Worm (Caenorhabditis elegans) whole organism, early embryonic: Measurements from ENCODE around the gene str-52.
"Not testable (repeated sequence)": the region's sequence is repeated elsewhere in the genome, so short reads cannot be mapped to it uniquely, and the experiment has no call there.

ENCODE experiments used
- B0310.2 ChIP-seq: sonication (generic microtip); optimal IDR thresholded peaks from 2 replicates; lab custom pipeline; 2016; ENCODE audit warnings: mild to moderate bottlenecking, missing genetic modification characterization, missing compliant biosample characterization
- F13C5.2 ChIP-seq: sonication (generic microtip); optimal IDR thresholded peaks from 2 replicates; lab custom pipeline; 2017; ENCODE audit warnings: mild to moderate bottlenecking, missing genetic modification characterization, inconsistent platforms, missing compliant biosample characterization
- aly-1 ChIP-seq: sonication (generic microtip); optimal IDR thresholded peaks from 2 replicates; lab custom pipeline; 2016; ENCODE audit warnings: missing genetic modification characterization, missing compliant biosample characterization
- ama-1 ChIP-seq: fragments of 150-350 bp; optimal IDR thresholded peaks from 2 replicates; lab custom pipeline; 2014
- ceh-13 ChIP-seq: fragments of 200-800 bp; sonication (Bioruptor generic); optimal IDR thresholded peaks from 2 replicates; lab custom pipeline; 2018; ENCODE audit warnings: mild to moderate bottlenecking, missing genetic modification characterization, missing compliant biosample characterization
- ceh-36 ChIP-seq: sonication (generic microtip); optimal IDR thresholded peaks from 2 replicates; lab custom pipeline; 2016; ENCODE audit warnings: missing genetic modification characterization, inconsistent platforms, missing compliant biosample characterization
- ets-7 ChIP-seq: sonication (generic microtip); optimal IDR thresholded peaks from 2 replicates; lab custom pipeline; 2016; ENCODE audit warnings: missing genotype, missing genetic modification characterization, missing compliant biosample characterization
- flt-1 ChIP-seq: fragments of 200-800 bp; sonication (Bioruptor generic); IDR thresholded peaks from 2 replicates; pipeline ENCODE4 v1.3.6; 2022; ENCODE audit warnings: missing genetic modification characterization, missing compliant biosample characterization
- hmbx-1 ChIP-seq: sonication (generic microtip); optimal IDR thresholded peaks from 2 replicates; lab custom pipeline; 2016; ENCODE audit warnings: mild to moderate bottlenecking, missing genetic modification characterization, missing compliant biosample characterization
- hmg-4 ChIP-seq: fragments of 200-800 bp; sonication (Bioruptor generic); optimal IDR thresholded peaks from 2 replicates; lab custom pipeline; 2018; ENCODE audit warnings: mild to moderate bottlenecking, missing genetic modification characterization, missing compliant biosample characterization
- hnd-1 ChIP-seq: sonication (generic microtip); optimal IDR thresholded peaks from 2 replicates; lab custom pipeline; 2016; ENCODE audit warnings: missing genetic modification characterization, missing compliant biosample characterization
- pes-1 ChIP-seq: fragments of 200-800 bp; sonication (Bioruptor generic); IDR thresholded peaks from 2 replicates; pipeline ENCODE4 v1.3.6; 2022; ENCODE audit warnings: missing genetic modification reagents, missing genetic modification characterization, missing compliant biosample characterization
- scrt-1 ChIP-seq: fragments of 200-800 bp; sonication (Bioruptor generic); IDR thresholded peaks from 2 replicates; pipeline ENCODE4 v1.3.6; 2022; ENCODE audit warnings: missing genetic modification characterization, missing compliant biosample characterization
- sea-1 ChIP-seq: fragments of 200-800 bp; sonication (Bioruptor generic); conservative IDR thresholded peaks from 2 replicates; pipeline ENCODE4 v1.3.6; 2022; ENCODE audit warnings: missing genetic modification characterization, missing compliant biosample characterization
- tbx-11 ChIP-seq: fragments of 200-800 bp; sonication (Bioruptor generic); IDR thresholded peaks from 2 replicates; pipeline ENCODE4 v1.3.6; 2022; ENCODE audit warnings: missing genetic modification characterization, missing compliant biosample characterization
- tbx-37 ChIP-seq: fragments of 200-800 bp; sonication (Bioruptor generic); conservative IDR thresholded peaks from 2 replicates; pipeline ENCODE4 v1.3.6; 2022; ENCODE audit warnings: missing genetic modification reagents, missing genetic modification characterization, missing compliant biosample characterization
- tra-4 ChIP-seq: sonication (generic microtip); optimal IDR thresholded peaks from 2 replicates; lab custom pipeline; 2017; ENCODE audit warnings: missing genetic modification characterization, missing compliant biosample characterization

Gene str-52

ce11 chrV:2156830-2157229 lies 10.9 kb upstream of the str-52 start, which contains the start of gene srbc-22:
TSS of gene srbc-22 (plus strand) at chrV:2157130.
- TF ChIP-seq B0310.2 (tag; lab: Kevin White, UChicago) (no peak), hmbx-1 (no peak), ceh-13 (GFP tag; lab: Kevin White, UChicago) (no peak), flt-1 (no peak), sea-1 (GFP tag; lab: Robert Waterston, UW) (no peak), tbx-11 (GFP tag; lab: Robert Waterston, UW) (no peak), tra-4 (tag; lab: Kevin White, UChicago) (no peak), ceh-36 (tag; lab: Kevin White, UChicago) (no peak), aly-1 (tag; lab: Kevin White, UChicago) (no peak), tbx-37 (no peak), ets-7 (no peak), pes-1 (GFP tag; lab: Robert Waterston, UW) (no peak), hnd-1 (no peak), F13C5.2 (no peak), hmg-4 (GFP tag; lab: Kevin White, UChicago) (no peak), scrt-1 (GFP tag; lab: Robert Waterston, UW) (no peak), ama-1 (no peak)

- TF ChIP-seq aly-1 (tag; lab: Kevin White, UChicago): no peak
- no peak for TF ChIP-seq tbx-37
- no peak for TF ChIP-seq tra-4 (tag; lab: Kevin White, UChicago)
- TF ChIP-seq hnd-1: no peak
- no peak for TF ChIP-seq scrt-1 (GFP tag; lab: Robert Waterston, UW)
- TF ChIP-seq ceh-36 (tag; lab: Kevin White, UChicago): no peak
- no peak for TF ChIP-seq F13C5.2
- no peak for TF ChIP-seq B0310.2 (tag; lab: Kevin White, UChicago)
- TF ChIP-seq sea-1 (GFP tag; lab: Robert Waterston, UW): no peak
- TF ChIP-seq flt-1: no peak
- no peak for TF ChIP-seq hmg-4 (GFP tag; lab: Kevin White, UChicago)
- no peak for TF ChIP-seq tbx-11 (GFP tag; lab: Robert Waterston, UW)
- no peak for TF ChIP-seq ceh-13 (GFP tag; lab: Kevin White, UChicago)
- no peak for TF ChIP-seq ama-1
- no peak for TF ChIP-seq pes-1 (GFP tag; lab: Robert Waterston, UW)
- no peak for TF ChIP-seq hmbx-1
- no peak for TF ChIP-seq ets-7
Measured at ce11 chrV:2155232-2155631, 9.3 kb upstream of the str-52 start, which contains the start of gene srbc-21. TSS of gene srbc-21 (plus strand) at chrV:2155532.

- TF ChIP-seq aly-1 (tag; lab: Kevin White, UChicago) (no peak), ama-1 (no peak), ets-7 (no peak), scrt-1 (GFP tag; lab: Robert Waterston, UW) (no peak), hnd-1 (no peak)
Measured at ce11 chrV:2153274-2153673, 7.3 kb upstream of the str-52 start, which contains the start of gene srbc-23. TSS of gene srbc-23 (plus strand) at chrV:2153574.

ce11 chrV:2151458-2151857 lies 5.5 kb upstream of the str-52 start, which contains the start of gene srbc-24:
TSS of gene srbc-24 (plus strand) at chrV:2151758.
- no peak for TF ChIP-seq hmbx-1
- no peak for TF ChIP-seq tra-4 (tag; lab: Kevin White, UChicago)
- TF ChIP-seq aly-1 (tag; lab: Kevin White, UChicago): no peak
- no peak for TF ChIP-seq ets-7
- TF ChIP-seq ama-1: no peak
- no peak for TF ChIP-seq hnd-1
- no peak for TF ChIP-seq scrt-1 (GFP tag; lab: Robert Waterston, UW)
- no peak for TF ChIP-seq F13C5.2
- no peak for TF ChIP-seq tbx-37
- TF ChIP-seq hmg-4 (GFP tag; lab: Kevin White, UChicago): no peak
- TF ChIP-seq sea-1 (GFP tag; lab: Robert Waterston, UW): no peak
- no peak for TF ChIP-seq ceh-36 (tag; lab: Kevin White, UChicago)
- TF ChIP-seq tbx-11 (GFP tag; lab: Robert Waterston, UW): no peak
- no peak for TF ChIP-seq flt-1
- TF ChIP-seq ceh-13 (GFP tag; lab: Kevin White, UChicago): no peak
- TF ChIP-seq pes-1 (GFP tag; lab: Robert Waterston, UW): no peak
- TF ChIP-seq B0310.2 (tag; lab: Kevin White, UChicago): no peak

ce11 chrV:2150876-2151275 lies 4.9 kb upstream of the str-52 start, which contains the start of gene C45H4.13:
TSS of gene C45H4.13 (minus strand) at chrV:2150976.
- TF ChIP-seq tbx-37: no peak
- no peak for TF ChIP-seq F13C5.2
- no peak for TF ChIP-seq hmbx-1
- TF ChIP-seq sea-1 (GFP tag; lab: Robert Waterston, UW): no peak
- no peak for TF ChIP-seq ceh-13 (GFP tag; lab: Kevin White, UChicago)

ce11 chrV:2149432-2149831 lies 3.5 kb upstream of the str-52 start, which contains the start of gene C45H4.21:
TSS of gene C45H4.21 (minus strand) at chrV:2149532.
- no peak for TF ChIP-seq ama-1
- no peak for TF ChIP-seq ceh-36 (tag; lab: Kevin White, UChicago)
- no peak for TF ChIP-seq hmbx-1

- TF ChIP-seq flt-1: no peak
- no peak for TF ChIP-seq tra-4 (tag; lab: Kevin White, UChicago)
- TF ChIP-seq hnd-1: no peak
- TF ChIP-seq hmg-4 (GFP tag; lab: Kevin White, UChicago): no peak
- no peak for TF ChIP-seq tbx-11 (GFP tag; lab: Robert Waterston, UW)
- TF ChIP-seq scrt-1 (GFP tag; lab: Robert Waterston, UW): no peak
- TF ChIP-seq ceh-36 (tag; lab: Kevin White, UChicago): no peak
- no peak for TF ChIP-seq F13C5.2
- no peak for TF ChIP-seq hmbx-1
- no peak for TF ChIP-seq B0310.2 (tag; lab: Kevin White, UChicago)
- TF ChIP-seq ets-7: no peak
- no peak for TF ChIP-seq tbx-37
Measured at ce11 chrV:2146795-2147194, 851 bp upstream of the str-52 start, which contains the start of gene srbc-20. TSS of gene srbc-20 (plus strand) at chrV:2147095.

ce11 chrV:2144408-2144807 lies 1.5 kb downstream of the str-52 start, which contains the start of gene F22F7.12:
TSS of gene F22F7.12 (minus strand) at chrV:2144508.
- TF ChIP-seq pes-1 (GFP tag; lab: Robert Waterston, UW); ama-1; B0310.2 (tag; lab: Kevin White, UChicago): not testable (repeated sequence)
